Worm (Caenorhabditis elegans): ENCODE data around the gene thn-2.
A peak's percentile ranks its signal among the peaks of the same experiment; 100 is the strongest.

thn-2 gene

DNA sequence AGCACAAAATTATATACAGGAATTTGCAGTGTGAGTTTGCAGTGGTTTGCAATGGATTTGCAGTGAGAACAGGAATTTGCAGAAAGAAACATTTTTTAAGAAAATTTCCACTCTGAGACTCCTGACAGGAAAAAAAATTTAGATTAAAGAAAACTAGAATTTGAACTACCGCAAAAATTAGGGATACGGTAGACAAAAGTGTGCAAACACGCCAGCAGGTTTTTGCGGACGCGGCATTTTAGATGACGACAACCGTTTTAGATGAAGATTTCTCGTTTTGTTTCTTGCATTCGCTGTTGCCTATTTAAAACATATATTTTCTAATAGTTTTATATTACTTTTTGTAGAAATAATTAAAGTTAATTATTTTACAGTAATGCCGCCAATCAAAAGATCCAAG lies 11.1 kb upstream of the thn-2 start, which contains the start of gene wdr-46 (continued):
- TF ChIP-seq D2030.7 (GFP tag; IDR thresholded peaks at IDR 0.05) (0 out of 2 replicates have a peak, but pooled peaks have one; percentile 26), lin-35 (GFP tag; optimal IDR thresholded peaks at IDR 0.05) (peak; percentile 65 to 95 (median 79)), C17E4.6 (GFP tag; IDR thresholded peaks at IDR 0.05) (0 out of 2 replicates have a peak, but pooled peaks have one; percentile 7), Y56A3A.18 (GFP tag; IDR thresholded peaks at IDR 0.05) (peak; percentile 54; the same call in 1 of the 2 replicates), aptf-2 (GFP tag; conservative IDR thresholded peaks at IDR 0.05) (no peak), B0261.1 (tag; optimal IDR thresholded peaks at IDR 0.05) (no peak), nfyb-1 (GFP tag; IDR thresholded peaks at IDR 0.05) (peak; percentile 76), fkh-3 (tag; optimal IDR thresholded peaks at IDR 0.05) (no peak), B0035.1 (tag; optimal IDR thresholded peaks at IDR 0.05) (no peak)

DNA sequence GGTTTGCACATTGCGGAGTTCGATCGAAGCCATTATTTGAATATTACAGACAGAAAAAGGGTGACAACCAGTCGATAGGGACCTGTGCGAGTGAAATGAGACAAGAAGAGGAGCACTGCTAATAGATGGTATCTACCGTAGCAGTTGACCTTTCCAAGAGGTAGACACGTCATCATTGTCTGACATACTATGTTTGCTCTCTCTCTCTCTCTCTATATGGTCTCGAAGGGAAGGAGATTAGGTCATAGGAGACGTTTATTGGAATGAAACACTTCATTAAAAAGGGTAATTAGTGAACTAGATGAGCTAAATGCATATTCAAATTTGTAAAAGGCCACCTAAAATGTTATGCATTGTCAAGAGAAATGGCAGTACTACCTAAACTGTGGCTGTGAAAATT lies 6.9 kb upstream of the thn-2 start, which contains the start of gene atz-1:
atz-1 (minus strand) TSS at position 101 of the 400 bp plus-strand sequence.
- TF ChIP-seq T26A5.8 (tag; optimal IDR thresholded peaks at IDR 0.05) (no peak), atf-7 (tag; optimal IDR thresholded peaks at IDR 0.05) (no peak), ceh-58 (GFP tag; IDR thresholded peaks at IDR 0.05) (no peak), F23B12.7 (tag; optimal IDR thresholded peaks at IDR 0.05; ENCODE audit: insufficient read depth) (no peak), T07F8.4 (tag; optimal IDR thresholded peaks at IDR 0.05) (no peak), lin-54 (GFP tag; optimal IDR thresholded peaks at IDR 0.05) (no peak), efl-1 (GFP tag; optimal IDR thresholded peaks at IDR 0.05) (no peak), Y53F4B.3 (GFP tag; IDR thresholded peaks at IDR 0.05) (no peak), akir-1 (GFP tag; optimal IDR thresholded peaks at IDR 0.05) (no peak), sdz-38 (tag; optimal IDR thresholded peaks at IDR 0.05) (no peak), madf-10 (tag; optimal IDR thresholded peaks at IDR 0.05) (no peak), ZK185.1 (tag; optimal IDR thresholded peaks at IDR 0.05; ENCODE audit: poor library complexity, severe bottlenecking) (no peak), C06A6.2 (GFP tag; conservative IDR thresholded peaks at IDR 0.05) (no peak), ceh-27 (GFP tag; optimal IDR thresholded peaks at IDR 0.05) (no peak), F49E8.2 (tag; optimal IDR thresholded peaks at IDR 0.05; ENCODE audit: insufficient read depth) (no peak), egl-44 (GFP tag; IDR thresholded peaks at IDR 0.05) (no peak), cebp-2 (GFP tag; IDR thresholded peaks at IDR 0.05) (no peak), D2030.7 (GFP tag; IDR thresholded peaks at IDR 0.05) (no peak)

DNA sequence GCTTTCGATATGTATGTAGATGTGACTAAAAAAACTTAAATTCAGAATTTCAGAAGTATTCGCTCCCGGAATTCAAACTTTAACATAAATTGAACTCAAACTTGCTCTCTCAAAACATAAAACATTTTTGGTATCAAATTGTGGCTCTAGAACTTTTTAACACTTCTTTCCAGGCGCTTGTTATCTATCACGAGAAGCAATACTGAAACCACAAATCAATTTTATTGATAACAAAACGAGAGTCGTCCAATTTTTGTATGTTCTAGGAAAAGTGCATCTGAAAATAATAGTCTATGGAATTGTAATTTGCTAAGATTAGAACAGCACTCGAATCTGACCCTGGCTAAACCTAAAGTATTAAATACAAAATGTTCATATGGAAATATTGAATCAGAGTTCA lies 4.1 kb upstream of the thn-2 start:
- TF ChIP-seq nhr-80 (tag; optimal IDR thresholded peaks at IDR 0.05) (peak; percentile 67), nhr-179 (tag; optimal IDR thresholded peaks at IDR 0.05) (no peak)

DNA sequence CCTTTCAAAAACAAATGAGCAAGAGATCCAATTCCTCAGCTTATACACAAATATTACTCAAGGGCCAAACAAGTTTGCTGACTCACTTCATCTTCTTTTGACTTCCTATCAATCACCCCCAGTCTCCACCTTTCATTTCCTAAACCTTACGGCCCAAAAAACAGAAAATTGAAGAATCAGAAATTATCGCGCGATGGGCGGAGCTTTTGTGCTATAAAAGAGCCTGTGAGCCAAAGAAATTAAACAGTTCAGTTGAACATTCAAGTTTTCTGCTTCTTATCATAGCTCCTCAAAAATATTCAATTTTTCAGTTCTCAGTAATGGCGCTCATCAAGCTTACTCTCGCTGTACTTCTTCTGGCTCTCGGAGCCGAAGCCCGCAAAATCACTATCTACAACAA lies 3.2 kb upstream of the thn-2 start, which contains the start of gene thn-1:
thn-1 (plus strand) TSS at position 301 of the 400 bp plus-strand sequence.
- TF ChIP-seq pbrm-1 (GFP tag; IDR thresholded peaks at IDR 0.05) (no peak), ztf-22 (GFP tag; optimal IDR thresholded peaks at IDR 0.05) (no peak), hrde-1 (tag; optimal IDR thresholded peaks at IDR 0.05; ENCODE audit: borderline replicate concordance) (no peak), madf-8 (GFP tag; conservative IDR thresholded peaks at IDR 0.05) (no peak), snpc-3.4 (tag; optimal IDR thresholded peaks at IDR 0.05) (no peak), xnd-1 (tag; optimal IDR thresholded peaks at IDR 0.05) (no peak), ceh-58 (GFP tag; IDR thresholded peaks at IDR 0.05) (no peak), K11D2.4 (GFP tag; IDR thresholded peaks at IDR 0.05) (no peak), lin-54 (GFP tag; optimal IDR thresholded peaks at IDR 0.05) (no peak), snpc-1.1 (tag; optimal IDR thresholded peaks at IDR 0.05; ENCODE audit: insufficient read depth) (no peak), F37B4.10 (GFP tag; IDR thresholded peaks at IDR 0.05) (no peak), sptf-2 (GFP tag; optimal IDR thresholded peaks at IDR 0.05) (no peak), tlf-1 (GFP tag; optimal IDR thresholded peaks at IDR 0.05) (no peak), unc-130 (GFP tag; optimal IDR thresholded peaks at IDR 0.05) (no peak), let-526 (GFP tag; IDR thresholded peaks at IDR 0.05) (no peak), cebp-2 (GFP tag; IDR thresholded peaks at IDR 0.05) (no peak), lir-1 (GFP tag; conservative IDR thresholded peaks at IDR 0.05) (no peak), F22D6.2 (tag; optimal IDR thresholded peaks at IDR 0.05) (no peak)
